Worm (Caenorhabditis elegans) whole organism, late embryonic: ENCODE data around the gene B0222.15.

Experiments used
- ama-1 ChIP-seq: fragments of 150-350 bp; optimal IDR thresholded peaks from 2 replicates; lab custom pipeline; 2014
- ceh-2 ChIP-seq: sonication (generic microtip); optimal IDR thresholded peaks from 2 replicates; lab custom pipeline; 2016; ENCODE audit warnings: missing genotype, missing genetic modification characterization, missing compliant biosample characterization
- dve-1 ChIP-seq: sonication (generic microtip); optimal IDR thresholded peaks from 2 replicates; lab custom pipeline; 2017; ENCODE audit warnings: antibody characterized with exemption, mild to moderate bottlenecking, missing genetic modification characterization, missing compliant biosample characterization
- nfya-1 ChIP-seq: sonication (generic microtip); optimal IDR thresholded peaks from 2 replicates; lab custom pipeline; 2017; ENCODE audit warnings: missing genetic modification characterization, mild to moderate bottlenecking, missing compliant biosample characterization, antibody characterized with exemption, moderate library complexity
- nhr-11 ChIP-seq: fragments of 150-350 bp; optimal IDR thresholded peaks from 2 replicates; lab custom pipeline; 2014; ENCODE audit warnings: missing biosample characterization, missing genetic modification characterization
- odd-2 ChIP-seq: sonication (generic microtip); optimal IDR thresholded peaks from 2 replicates; lab custom pipeline; 2017; ENCODE audit warnings: antibody characterized with exemption, mild to moderate bottlenecking, missing genetic modification characterization, missing compliant biosample characterization
- pros-1 ChIP-seq: fragments of 150-350 bp; optimal IDR thresholded peaks from 2 replicates; lab custom pipeline; 2014; ENCODE audit warnings: missing biosample characterization, missing genetic modification reagents, missing genetic modification characterization
- syd-9 ChIP-seq: sonication (generic microtip); optimal IDR thresholded peaks from 2 replicates; lab custom pipeline; 2016; ENCODE audit warnings: mild to moderate bottlenecking, missing genetic modification characterization, moderate library complexity, missing compliant biosample characterization
- tbx-2 ChIP-seq: sonication (generic microtip); optimal IDR thresholded peaks from 2 replicates; lab custom pipeline; 2016; ENCODE audit warnings: missing genetic modification characterization, missing compliant biosample characterization
- unc-3 ChIP-seq, 2 experiments: fragments of 200-800 bp in 1 of 2; sonication (Bioruptor generic) in 1 of 2; sonication (generic microtip) in 1 of 2; conservative IDR thresholded peaks in 1 of 2; optimal IDR thresholded peaks in 1 of 2; 2 replicates each; pipeline versions ENCODE4 v1.3.6 to Lab custom; 2016 to 2022; ENCODE audit warnings: missing compliant biosample characterization in 2 of 2, missing genetic modification characterization in 2 of 2, missing genetic modification reagents in 1 of 2
- unc-55 ChIP-seq: sonication (generic microtip); optimal IDR thresholded peaks from 2 replicates; lab custom pipeline; 2017; ENCODE audit warnings: missing biosample characterization, missing genetic modification reagents, missing genetic modification characterization

- no peak for TF ChIP-seq ama-1 (lab: Kevin White, UChicago)
- TF ChIP-seq nfya-1 (tag; lab: Kevin White, UChicago), result no peak
- TF ChIP-seq dve-1, result no peak
- TF ChIP-seq tbx-2, result no peak
- no peak for TF ChIP-seq nhr-11 (tag; lab: Kevin White, UChicago)
- TF ChIP-seq unc-55 (GFP tag; lab: Kevin White, UChicago), result no peak
- TF ChIP-seq syd-9 (tag; lab: Kevin White, UChicago), result no peak
- no peak for TF ChIP-seq unc-3 (GFP tag; conservative IDR thresholded peaks at IDR 0.05; lab: Robert Waterston, UW)
- TF ChIP-seq unc-3 (tag; optimal IDR thresholded peaks at IDR 0.05; lab: Kevin White, UChicago), result no peak
- no peak for TF ChIP-seq pros-1 (tag; lab: Kevin White, UChicago)
- TF ChIP-seq ceh-2 (tag; lab: Kevin White, UChicago), result no peak
- no peak for TF ChIP-seq odd-2 (tag; lab: Kevin White, UChicago)
Measured at ce11 chrV:9132043-9132442, 24.5 kb downstream of the B0222.15 start, which contains the start of gene F21C10.1.
